Worm (Caenorhabditis elegans): Measurements from ENCODE around the gene Y73F8A.23.

ce11 chrIV:15395260-15395844, 49.0 kb downstream of the Y73F8A.23 start:
- TF ChIP-seq ama-1 (optimal IDR thresholded peaks at IDR 0.05) = no peak
- no peak for TF ChIP-seq tbx-37 (GFP tag; conservative IDR thresholded peaks at IDR 0.05)
- no peak for TF ChIP-seq hmg-4 (GFP tag; optimal IDR thresholded peaks at IDR 0.05)
- no peak for TF ChIP-seq B0310.2 (tag; optimal IDR thresholded peaks at IDR 0.05)
- TF ChIP-seq F13C5.2 (tag; optimal IDR thresholded peaks at IDR 0.05) = no peak
- no peak for TF ChIP-seq ceh-36 (tag; optimal IDR thresholded peaks at IDR 0.05)
- TF ChIP-seq ceh-13 (GFP tag; optimal IDR thresholded peaks at IDR 0.05) = no peak
- no peak for TF ChIP-seq sea-1 (GFP tag; conservative IDR thresholded peaks at IDR 0.05)
- TF ChIP-seq tra-4 (tag; optimal IDR thresholded peaks at IDR 0.05) = no peak
- no peak for TF ChIP-seq flt-1 (GFP tag; IDR thresholded peaks at IDR 0.05)
- TF ChIP-seq tbx-11 (GFP tag; IDR thresholded peaks at IDR 0.05) = no peak
